Worm (Caenorhabditis elegans): ENCODE measurements around the gene clec-255.

The clec-255 gene

DNA sequence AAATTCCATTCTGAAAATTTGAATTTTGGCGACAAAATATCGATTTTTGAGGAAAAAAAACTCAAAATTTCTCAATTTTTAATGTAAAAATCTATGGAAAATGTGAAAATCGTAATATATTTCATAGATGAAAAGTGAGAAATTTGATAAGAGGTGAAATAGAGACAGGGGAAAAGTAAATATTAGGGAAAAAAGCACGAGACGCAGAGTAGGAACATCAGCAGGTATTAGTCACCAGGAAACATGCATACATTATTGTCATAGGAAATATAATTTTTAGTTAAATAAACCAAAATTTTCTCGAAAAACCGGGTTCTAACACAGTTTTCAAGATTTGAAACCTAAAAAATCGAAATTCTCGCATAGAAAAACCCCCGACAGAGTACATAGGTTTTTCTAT, 30.3 kb upstream of the clec-255 start, which contains the start of gene nhr-170:
TSS of gene nhr-170 (minus strand) at position 16 of the 400 bp plus-strand sequence.
- TF ChIP-seq unc-3 (GFP tag; conservative IDR thresholded peaks at IDR 0.05) (no peak), unc-3 (tag; optimal IDR thresholded peaks at IDR 0.05) (no peak), K09A11.1 (tag; optimal IDR thresholded peaks at IDR 0.05; ENCODE audit: insufficient read depth) (no peak), ceh-19 (GFP tag; optimal IDR thresholded peaks at IDR 0.05) (no peak), pqm-1 (tag; optimal IDR thresholded peaks at IDR 0.05) (no peak), lim-6 (tag; optimal IDR thresholded peaks at IDR 0.05) (no peak), ttx-3 (tag; optimal IDR thresholded peaks at IDR 0.05) (no peak), odd-2 (tag; optimal IDR thresholded peaks at IDR 0.05) (no peak), fax-1 (tag; optimal IDR thresholded peaks at IDR 0.05) (no peak), ceh-30 (tag; optimal IDR thresholded peaks at IDR 0.05) (no peak), zip-5 (tag; optimal IDR thresholded peaks at IDR 0.05) (no peak), ceh-48 (tag; optimal IDR thresholded peaks at IDR 0.05) (no peak), pros-1 (tag; optimal IDR thresholded peaks at IDR 0.05) (no peak), unc-55 (GFP tag; optimal IDR thresholded peaks at IDR 0.05) (no peak), ceh-22 (tag; optimal IDR thresholded peaks at IDR 0.05) (no peak), syd-9 (tag; optimal IDR thresholded peaks at IDR 0.05) (no peak)

DNA sequence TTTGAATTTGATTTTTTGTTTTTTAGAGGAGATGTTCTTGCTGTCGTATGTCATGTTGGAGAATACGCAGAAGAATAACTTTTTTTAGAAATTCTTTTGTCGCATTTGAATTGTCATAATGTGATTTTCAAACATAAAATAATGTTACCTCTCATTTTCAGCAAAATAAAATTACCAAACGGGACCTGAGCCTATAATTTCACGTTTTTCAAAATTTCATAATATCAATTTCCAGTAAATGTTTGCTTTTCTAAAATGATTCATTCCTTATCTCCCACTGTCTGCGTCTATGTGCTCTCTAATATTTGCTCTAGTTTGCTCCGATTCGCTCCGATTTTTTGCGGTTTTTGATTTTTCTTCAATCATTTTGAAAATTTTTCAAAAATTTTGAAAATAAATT, 20.1 kb upstream of the clec-255 start, which contains the start of gene nhr-231:
TSS of gene nhr-231 (plus strand) at position 301 of the 400 bp plus-strand sequence.
- TF ChIP-seq ztf-16 (tag; optimal IDR thresholded peaks at IDR 0.05) (no peak), rnt-1 (tag; optimal IDR thresholded peaks at IDR 0.05) (no peak), pros-1 (tag; optimal IDR thresholded peaks at IDR 0.05) (no peak), pha-2 (tag; optimal IDR thresholded peaks at IDR 0.05) (no peak), dmd-4 (tag; optimal IDR thresholded peaks at IDR 0.05; ENCODE audit: borderline replicate concordance) (no peak), npax-4 (tag; optimal IDR thresholded peaks at IDR 0.05) (no peak)

DNA sequence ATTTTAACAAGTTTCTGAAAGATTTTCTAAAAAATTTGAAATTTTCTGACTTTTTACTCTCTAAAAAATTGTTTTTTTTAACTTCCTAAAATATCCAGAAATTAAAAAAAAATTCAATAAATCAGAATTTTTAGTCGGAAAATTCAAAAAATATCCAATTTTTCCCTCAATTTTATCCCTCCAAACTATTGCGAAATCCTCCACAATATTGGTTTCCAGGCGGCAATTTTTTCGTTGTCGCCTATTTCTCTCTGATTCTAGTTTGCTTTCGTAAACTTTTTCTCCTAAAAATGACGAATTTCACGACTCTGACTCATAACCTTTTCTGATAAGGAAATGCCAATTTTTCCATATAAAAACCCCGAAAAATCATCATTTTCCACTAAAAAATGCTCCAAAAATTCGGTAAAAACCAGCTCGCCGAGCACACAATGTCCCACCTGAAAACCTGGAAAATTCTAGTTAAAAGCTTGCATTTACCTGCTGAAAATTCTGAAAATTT, 16.9 kb upstream of the clec-255 start, which contains the start of gene Y17D7B.2:
TSS of gene Y17D7B.2 (plus strand) at position 323 of the 502 bp plus-strand sequence.
- TF ChIP-seq ceh-18 (tag; optimal IDR thresholded peaks at IDR 0.05), result no peak
- TF ChIP-seq mec-3 (tag; optimal IDR thresholded peaks at IDR 0.05; ENCODE audit: borderline replicate concordance), result no peak
- TF ChIP-seq sox-2 (GFP tag; IDR thresholded peaks at IDR 0.05), result no peak
- no peak for TF ChIP-seq K09A11.1 (tag; optimal IDR thresholded peaks at IDR 0.05; ENCODE audit: insufficient read depth)
- TF ChIP-seq madf-2 (tag; optimal IDR thresholded peaks at IDR 0.05), result no peak
- no peak for TF ChIP-seq C38D4.7 (GFP tag; optimal IDR thresholded peaks at IDR 0.05)

DNA sequence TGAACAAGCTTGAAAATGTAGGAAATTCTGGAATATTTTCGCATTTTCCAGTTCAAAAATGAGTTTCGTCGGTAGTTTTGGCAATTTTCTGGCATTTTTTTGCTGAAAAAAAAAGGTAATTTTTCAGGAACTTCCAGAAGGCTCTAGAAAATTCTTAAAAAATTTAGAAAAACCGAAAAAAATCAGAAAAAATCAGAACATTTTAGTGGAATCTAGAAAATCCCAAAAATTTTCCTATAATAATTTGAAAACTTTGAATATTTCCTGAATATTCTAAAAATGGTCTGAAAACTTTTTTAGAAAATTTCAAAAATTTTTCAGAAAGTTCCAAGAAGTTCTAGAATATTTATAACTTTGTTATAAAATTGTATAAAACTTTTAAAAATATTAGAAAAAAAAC, 16.2 kb upstream of the clec-255 start, which contains the start of gene Y17D7B.3:
TSS of gene Y17D7B.3 (minus strand) at position 101 of the 400 bp plus-strand sequence.
- TF ChIP-seq ceh-9 (tag; optimal IDR thresholded peaks at IDR 0.05), result no peak
- no peak for TF ChIP-seq ttx-3 (tag; optimal IDR thresholded peaks at IDR 0.05)
- TF ChIP-seq ceh-34 (tag; optimal IDR thresholded peaks at IDR 0.05), result no peak
- TF ChIP-seq unc-3 (GFP tag; conservative IDR thresholded peaks at IDR 0.05), result no peak
- no peak for TF ChIP-seq unc-3 (tag; optimal IDR thresholded peaks at IDR 0.05)
- TF ChIP-seq C38D4.7 (GFP tag; optimal IDR thresholded peaks at IDR 0.05), result no peak
- no peak for TF ChIP-seq pag-3 (tag; optimal IDR thresholded peaks at IDR 0.05; ENCODE audit: borderline replicate concordance)
- TF ChIP-seq unc-86 (tag; optimal IDR thresholded peaks at IDR 0.05), result no peak

ce11 chrV:18783474-18783873, 13.0 kb upstream of the clec-255 start, which contains the start of gene Y17D7B.10:
Gene Y17D7B.10, plus strand, starts transcription at chrV:18783716.
- TF ChIP-seq nfya-1 (tag; optimal IDR thresholded peaks at IDR 0.05) (no peak), unc-86 (tag; optimal IDR thresholded peaks at IDR 0.05) (no peak), sox-4 (tag; optimal IDR thresholded peaks at IDR 0.05) (no peak), ceh-18 (tag; optimal IDR thresholded peaks at IDR 0.05) (no peak), hlh-13 (GFP tag; optimal IDR thresholded peaks at IDR 0.05) (no peak), ref-2 (tag; optimal IDR thresholded peaks at IDR 0.05) (no peak), K02D7.2 (tag; optimal IDR thresholded peaks at IDR 0.05) (no peak), fkh-10 (GFP tag; optimal IDR thresholded peaks at IDR 0.05) (no peak), ceh-24 (tag; optimal IDR thresholded peaks at IDR 0.05) (no peak)
